Fruit fly (Drosophila melanogaster): ENCODE results near the gene HP1D3csd.

Gene HP1D3csd

DNA sequence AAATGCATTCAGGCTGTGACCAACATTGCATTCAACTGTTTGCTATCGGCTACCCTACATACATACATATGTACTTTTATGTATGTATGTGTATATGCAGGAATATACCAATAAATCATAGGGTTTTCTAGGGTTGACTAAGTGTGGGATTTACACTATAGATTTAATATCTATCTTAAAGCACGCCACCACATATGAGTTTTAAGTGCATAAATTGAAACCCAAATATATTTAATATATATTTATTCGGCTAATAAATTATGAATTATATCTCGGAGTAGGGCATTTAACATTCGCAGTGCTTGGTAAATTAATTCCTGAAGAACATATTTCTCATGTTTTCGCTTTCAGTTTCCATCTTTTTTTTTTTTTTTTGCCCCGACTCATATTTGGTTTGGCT is 30.1 kb upstream of the HP1D3csd start (continued):
- TF ChIP-seq Lhr (GFP tag; optimal IDR thresholded peaks at IDR 0.05): peak; percentile 14
- TF ChIP-seq aop (GFP tag; IDR thresholded peaks at IDR 0.05): no peak
- TF ChIP-seq Gsc (GFP tag; IDR thresholded peaks at IDR 0.05): no peak
- TF ChIP-seq Dbx (GFP tag; IDR thresholded peaks at IDR 0.05): no peak
- no peak for TF ChIP-seq CG8089 (GFP tag; optimal IDR thresholded peaks at IDR 0.05)
- no peak for TF ChIP-seq CG2129 (GFP tag; IDR thresholded peaks at IDR 0.05; ENCODE audit: partially characterized antibody)
- TF ChIP-seq CG14710 (tag; optimal IDR thresholded peaks at IDR 0.05): peak; percentile 22
- peak; percentile 59 for TF ChIP-seq CG10979 (tag; optimal IDR thresholded peaks at IDR 0.05)
- no peak for TF ChIP-seq Antp (GFP tag; optimal IDR thresholded peaks at IDR 0.05)
- no peak for TF ChIP-seq CG11695 (GFP tag; IDR thresholded peaks at IDR 0.05)
- no peak for TF ChIP-seq CG43689 (GFP tag; IDR thresholded peaks at IDR 0.05)
- TF ChIP-seq Camta (GFP tag; optimal IDR thresholded peaks at IDR 0.05): no peak
- no peak for TF ChIP-seq CG6272 (GFP tag; IDR thresholded peaks at IDR 0.05)
- TF ChIP-seq CG3163 (GFP tag; optimal IDR thresholded peaks at IDR 0.05): no peak
- peak; percentile 50; the same call in 1 of the 2 replicates for TF ChIP-seq Xrp1 (GFP tag; IDR thresholded peaks at IDR 0.05)
- TF ChIP-seq Hr39 (optimal IDR thresholded peaks at IDR 0.05): no peak
- TF ChIP-seq NfI (GFP tag; optimal IDR thresholded peaks at IDR 0.05): no peak
- no peak for TF ChIP-seq sd (tag; optimal IDR thresholded peaks at IDR 0.05)
- no peak for TF ChIP-seq lmd (GFP tag; IDR thresholded peaks at IDR 0.05)
- no peak for TF ChIP-seq CG7786 (GFP tag; optimal IDR thresholded peaks at IDR 0.05)
- TF ChIP-seq cas (GFP tag; IDR thresholded peaks at IDR 0.05): no peak
- no peak for TF ChIP-seq CG6654 (GFP tag; optimal IDR thresholded peaks at IDR 0.05)
- TF ChIP-seq CG1602 (GFP tag; optimal IDR thresholded peaks at IDR 0.05): no peak
- TF ChIP-seq nom (GFP tag; optimal IDR thresholded peaks at IDR 0.05): no peak
- TF ChIP-seq CG31388 (GFP tag; optimal IDR thresholded peaks at IDR 0.05): no peak
- TF ChIP-seq Neu2 (GFP tag; optimal IDR thresholded peaks at IDR 0.05; ENCODE audit: borderline replicate concordance): no peak
- peak; percentile 41 for TF ChIP-seq CG2712 (tag; optimal IDR thresholded peaks at IDR 0.05)
- no peak for TF ChIP-seq Ets97D (GFP tag; optimal IDR thresholded peaks at IDR 0.05)
- TF ChIP-seq CG7372 (GFP tag; IDR thresholded peaks at IDR 0.05): no peak
- TF ChIP-seq tna (GFP tag; IDR thresholded peaks at IDR 0.05; ENCODE audit: partially characterized antibody): no peak
- no peak for TF ChIP-seq HHEX (GFP tag; optimal IDR thresholded peaks at IDR 0.05)
- TF ChIP-seq CG1792 (GFP tag; optimal IDR thresholded peaks at IDR 0.05): no peak
- no peak for TF ChIP-seq CG8478 (optimal IDR thresholded peaks at IDR 0.05)
- TF ChIP-seq CG13424 (tag; optimal IDR thresholded peaks at IDR 0.05): peak; percentile 10
- TF ChIP-seq sug (tag; optimal IDR thresholded peaks at IDR 0.05): no peak
- no peak for TF ChIP-seq CG30020 (tag; optimal IDR thresholded peaks at IDR 0.05)
- TF ChIP-seq CG2202 (tag; optimal IDR thresholded peaks at IDR 0.05): no peak
- no peak for TF ChIP-seq shn (GFP tag; optimal IDR thresholded peaks at IDR 0.05)
- TF ChIP-seq corto (GFP tag; optimal IDR thresholded peaks at IDR 0.05): no peak
- no peak for TF ChIP-seq E2f2 (GFP tag; IDR thresholded peaks at IDR 0.05)
- no peak for TF ChIP-seq HLHmδ (GFP tag; optimal IDR thresholded peaks at IDR 0.05)
- peak; percentile 69 for TF ChIP-seq gem (tag; optimal IDR thresholded peaks at IDR 0.05)
- TF ChIP-seq CG18619 (GFP tag; optimal IDR thresholded peaks at IDR 0.05): no peak
- no peak for TF ChIP-seq CG6813 (GFP tag; optimal IDR thresholded peaks at IDR 0.05)
- no peak for TF ChIP-seq Sin3A (optimal IDR thresholded peaks at IDR 0.05)
- no peak for TF ChIP-seq Fer1 (GFP tag; optimal IDR thresholded peaks at IDR 0.05)
- peak; percentile 39 for TF ChIP-seq nmo (GFP tag; optimal IDR thresholded peaks at IDR 0.05)
- no peak for TF ChIP-seq sob (GFP tag; IDR thresholded peaks at IDR 0.05)
- no peak for TF ChIP-seq CG4820 (GFP tag; optimal IDR thresholded peaks at IDR 0.05)
- TF ChIP-seq CG14860 (GFP tag; IDR thresholded peaks at IDR 0.05; ENCODE audit: partially characterized antibody): no peak
- peak; percentile 16 for TF ChIP-seq ATbp (GFP tag; optimal IDR thresholded peaks at IDR 0.05)
- no peak for TF ChIP-seq fd102C (GFP tag; optimal IDR thresholded peaks at IDR 0.05)
- no peak for TF ChIP-seq CG17568 (GFP tag; optimal IDR thresholded peaks at IDR 0.05)
